Fruit fly (Drosophila melanogaster) whole organism, wandering third instar larva: ENCODE data around the gene Eno.
A peak's percentile ranks its signal among the peaks of the same experiment; 100 is the strongest.

Experiments
- CrebA ChIP-seq: fragments of 200-800 bp; sonication (Bioruptor generic); optimal IDR thresholded peaks from 2 replicates; lab custom pipeline; 2016; ENCODE audit warnings: missing biosample characterization, mild to moderate bottlenecking, missing genetic modification characterization, borderline replicate concordance
- Dfd ChIP-seq: fragments of >200 bp; optimal IDR thresholded peaks from 2 replicates; lab custom pipeline; 2017; ENCODE audit warnings: missing biosample characterization, missing genetic modification characterization
- HLH106 ChIP-seq: fragments of 200-800 bp; optimal IDR thresholded peaks from 3 replicates; lab custom pipeline; 2019; ENCODE audit warnings: missing biosample characterization, mild to moderate bottlenecking, missing genetic modification characterization, moderate library complexity
- Hr78 ChIP-seq: fragments of >200 bp; optimal IDR thresholded peaks from 2 replicates; lab custom pipeline; 2017; ENCODE audit warnings: missing biosample characterization, missing genetic modification characterization
- Mio ChIP-seq: sonication (Bioruptor generic); optimal IDR thresholded peaks from 2 replicates; lab custom pipeline; 2016; ENCODE audit warnings: missing biosample characterization, missing genetic modification characterization
- N ChIP-seq: fragments of >200 bp; optimal IDR thresholded peaks from 2 replicates; lab custom pipeline; 2018; ENCODE audit warnings: missing biosample characterization, missing external identifiers, missing genetic modification characterization
- OdsH ChIP-seq: fragments of 200-800 bp; sonication (Bioruptor generic); optimal IDR thresholded peaks from 2 replicates; lab custom pipeline; 2016; ENCODE audit warnings: missing biosample characterization, mild to moderate bottlenecking, missing genetic modification characterization
- fru ChIP-seq: fragments of 200-800 bp; sonication (Bioruptor generic); optimal IDR thresholded peaks from 3 replicates; lab custom pipeline; 2016; ENCODE audit warnings: missing biosample characterization, mild to moderate bottlenecking, missing genetic modification characterization
- h ChIP-seq: fragments of 200-800 bp; sonication (Bioruptor generic); optimal IDR thresholded peaks from 3 replicates; lab custom pipeline; 2016; ENCODE audit warnings: missing biosample characterization, mild to moderate bottlenecking, missing genetic modification characterization
- psq ChIP-seq: fragments of 200-800 bp; sonication (Bioruptor generic); optimal IDR thresholded peaks from 3 replicates; lab custom pipeline; 2017; ENCODE audit warnings: missing biosample characterization, mild to moderate bottlenecking, missing genetic modification characterization, moderate library complexity
- usp ChIP-seq: fragments of >200 bp; optimal IDR thresholded peaks from 2 replicates; lab custom pipeline; 2017; ENCODE audit warnings: missing biosample characterization, missing genetic modification characterization
- woc ChIP-seq: sonication (Bioruptor generic); optimal IDR thresholded peaks from 2 replicates; lab custom pipeline; 2016; ENCODE audit warnings: missing biosample characterization, mild to moderate bottlenecking, missing genetic modification characterization

dm6 chr2L:1692857-1693256 is 36.6 kb downstream of the Eno start:
- TF ChIP-seq usp (GFP tag; lab: Kevin White, UChicago) (no peak), fru (GFP tag; lab: Kevin White, UChicago) (no peak), CrebA (no peak), Mio (GFP tag; lab: Kevin White, UChicago) (no peak), psq (GFP tag; lab: Kevin White, UChicago) (no peak), N (no peak), h (GFP tag; lab: Kevin White, UChicago) (peak; percentile 82), Hr78 (GFP tag; lab: Kevin White, UChicago) (no peak), Dfd (no peak), HLH106 (tag; lab: Kevin White, UChicago) (no peak), woc (GFP tag; lab: Kevin White, UChicago) (no peak), OdsH (GFP tag; lab: Kevin White, UChicago) (no peak)
